Worm (Caenorhabditis elegans) whole organism, L4/young adult: ENCODE measurements around the gene T05A8.11.

ENCODE experiments used
- dao-5 ChIP-seq: sonication (generic microtip); optimal IDR thresholded peaks from 2 replicates; lab custom pipeline; 2016; ENCODE audit warnings: missing genotype, missing genetic modification characterization, moderate library complexity, missing compliant biosample characterization
- him-1 ChIP-seq: sonication (generic microtip); optimal IDR thresholded peaks from 2 replicates; lab custom pipeline; 2016; ENCODE audit warnings: missing genotype, missing genetic modification reagents, missing genetic modification characterization, missing compliant biosample characterization

ce11 chrII:2698378-2698777, 27.1 kb downstream of the T05A8.11 start, which contains the start of gene sri-62:
- TF ChIP-seq him-1 (no peak), dao-5 (tag; lab: Kevin White, UChicago) (no peak)
